Fruit fly (Drosophila melanogaster) whole organism, embryonic: ENCODE results near the gene CG8665.
A peak's percentile ranks its signal among the peaks of the same experiment; 100 is the strongest.

Experiments
- Antp ChIP-seq: fragments of 200-800 bp; sonication (Bioruptor generic); optimal IDR thresholded peaks from 3 replicates; lab custom pipeline; 2016; ENCODE audit warnings: missing biosample characterization, missing genetic modification characterization
- Atf3 ChIP-seq: fragments of 200-800 bp; sonication (Bioruptor generic); optimal IDR thresholded peaks from 3 replicates; lab custom pipeline; 2016; ENCODE audit warnings: missing biosample characterization, missing genetic modification characterization
- Bteb2 ChIP-seq: fragments of 200-800 bp; sonication (Bioruptor generic); optimal IDR thresholded peaks from 2 replicates; lab custom pipeline; 2016; ENCODE audit warnings: missing biosample characterization, missing genetic modification characterization
- C15 ChIP-seq: fragments of 200-800 bp; sonication (Bioruptor generic); IDR thresholded peaks from 3 replicates; pipeline ENCODE4 v1.3.6; 2022; ENCODE audit warnings: missing biosample characterization, missing genetic modification characterization
- CG10147 ChIP-seq: fragments of 200-800 bp; sonication (Bioruptor generic); optimal IDR thresholded peaks from 2 replicates; lab custom pipeline; 2019; ENCODE audit warnings: missing biosample characterization, mild to moderate bottlenecking, missing genetic modification characterization, moderate library complexity
- CG10543 ChIP-seq: fragments of 200-800 bp; sonication (Bioruptor generic); optimal IDR thresholded peaks from 3 replicates; lab custom pipeline; 2017; ENCODE audit warnings: missing biosample characterization, mild to moderate bottlenecking, missing genetic modification characterization, moderate library complexity
- CG10565 ChIP-seq: fragments of 200-800 bp; sonication (Bioruptor generic); optimal IDR thresholded peaks from 3 replicates; lab custom pipeline; 2016; ENCODE audit warnings: missing biosample characterization, mild to moderate bottlenecking, missing genetic modification characterization
- CG12104 ChIP-seq: fragments of 200-800 bp; sonication (Bioruptor generic); optimal IDR thresholded peaks from 3 replicates; lab custom pipeline; 2016; ENCODE audit warnings: missing biosample characterization, missing genetic modification characterization
- CG13424 ChIP-seq: fragments of 200-800 bp; sonication (Bioruptor generic); optimal IDR thresholded peaks from 2 replicates; lab custom pipeline; 2019; ENCODE audit warnings: missing biosample characterization, mild to moderate bottlenecking, missing genetic modification characterization, moderate library complexity
- CG14710 ChIP-seq: fragments of 200-800 bp; sonication (Bioruptor generic); optimal IDR thresholded peaks from 3 replicates; lab custom pipeline; 2019; ENCODE audit warnings: missing biosample characterization, mild to moderate bottlenecking, missing genetic modification characterization, moderate library complexity
- CG2120 ChIP-seq: fragments of 200-800 bp; sonication (Bioruptor generic); optimal IDR thresholded peaks from 3 replicates; lab custom pipeline; 2016; ENCODE audit warnings: missing biosample characterization, missing genetic modification characterization
- CG2875 ChIP-seq: fragments of 200-800 bp; sonication (Bioruptor generic); optimal IDR thresholded peaks from 2 replicates; lab custom pipeline; 2017; ENCODE audit warnings: missing biosample characterization, mild to moderate bottlenecking, missing genetic modification characterization, missing genetic modification reagents
- CG31365 ChIP-seq: fragments of 200-800 bp; sonication (Bioruptor generic); optimal IDR thresholded peaks from 2 replicates; lab custom pipeline; 2018; ENCODE audit warnings: missing biosample characterization, mild to moderate bottlenecking, missing genetic modification characterization
- CG31388 ChIP-seq: fragments of 200-800 bp; sonication (Bioruptor generic); optimal IDR thresholded peaks from 2 replicates; lab custom pipeline; 2016; ENCODE audit warnings: missing biosample characterization, missing genetic modification characterization
- CG3163 ChIP-seq: fragments of 200-800 bp; sonication (Bioruptor generic); optimal IDR thresholded peaks from 3 replicates; lab custom pipeline; 2016; ENCODE audit warnings: missing biosample characterization, missing genetic modification characterization
- CG32532 ChIP-seq: fragments of 200-800 bp; sonication (Bioruptor generic); IDR thresholded peaks from 2 replicates; pipeline ENCODE4 v1.3.6; 2022; ENCODE audit warnings: missing biosample characterization, missing genetic modification characterization
- CG3726 ChIP-seq: fragments of 200-800 bp; sonication (Bioruptor generic); IDR thresholded peaks from 3 replicates; pipeline ENCODE4, ENCODE4 v1.3.6; 2022; ENCODE audit warnings: missing biosample characterization, missing genetic modification characterization
- CG3838 ChIP-seq: fragments of 200-800 bp; sonication (Bioruptor generic); optimal IDR thresholded peaks from 3 replicates; lab custom pipeline; 2016; ENCODE audit warnings: missing biosample characterization, missing genetic modification characterization
- CG42726 ChIP-seq: fragments of 200-800 bp; sonication (Bioruptor generic); IDR thresholded peaks from 2 replicates; pipeline ENCODE4 v1.3.6; 2022; ENCODE audit warnings: missing biosample characterization, missing genetic modification characterization; ENCODE audit not compliant: partially characterized antibody
- CG5180 ChIP-seq: fragments of 200-800 bp; sonication (Bioruptor generic); optimal IDR thresholded peaks from 3 replicates; lab custom pipeline; 2017; ENCODE audit warnings: missing biosample characterization, missing genetic modification characterization, mild to moderate bottlenecking, moderate library complexity, missing genetic modification reagents
- CG7786 ChIP-seq: fragments of 200-800 bp; sonication (Bioruptor generic); optimal IDR thresholded peaks from 2 replicates; lab custom pipeline; 2016; ENCODE audit warnings: missing biosample characterization, missing genetic modification characterization
- CG7928 ChIP-seq: fragments of 200-800 bp; sonication (Bioruptor generic); optimal IDR thresholded peaks from 2 replicates; lab custom pipeline; 2017; ENCODE audit warnings: missing biosample characterization, mild to moderate bottlenecking, missing genetic modification characterization
- CG7963 ChIP-seq: fragments of 200-800 bp; sonication (Bioruptor generic); IDR thresholded peaks from 3 replicates; pipeline ENCODE4 v1.3.6; 2022; ENCODE audit warnings: missing biosample characterization, missing genetic modification characterization; ENCODE audit not compliant: partially characterized antibody
- CG8765 ChIP-seq: fragments of 200-800 bp; sonication (Bioruptor generic); IDR thresholded peaks from 2 replicates; pipeline ENCODE4 v1.3.6; 2022; ENCODE audit warnings: missing biosample characterization, missing genetic modification characterization
- CG8944 ChIP-seq: fragments of 200-800 bp; sonication (Bioruptor generic); optimal IDR thresholded peaks from 3 replicates; lab custom pipeline; 2016; ENCODE audit warnings: missing biosample characterization, missing genetic modification characterization
- Elba2 ChIP-seq: fragments of 200-800 bp; sonication (Bioruptor generic); optimal IDR thresholded peaks from 3 replicates; lab custom pipeline; 2016; ENCODE audit warnings: missing biosample characterization, missing genetic modification characterization
- Gug ChIP-seq: fragments of 200-800 bp; sonication (Bioruptor generic); IDR thresholded peaks from 4 replicates; pipeline ENCODE4 v1.3.6; 2022; ENCODE audit warnings: missing biosample characterization, missing genetic modification characterization
- Hmr ChIP-seq: fragments of 200-800 bp; sonication (Bioruptor generic); optimal IDR thresholded peaks from 3 replicates; lab custom pipeline; 2017; ENCODE audit warnings: mild to moderate bottlenecking, missing biosample characterization, missing genetic modification reagents, missing genetic modification characterization
- Hr78 ChIP-seq, 2 experiments: fragments of 200-800 bp in 1 of 2; fragments of >200 bp in 1 of 2; sonication (Bioruptor generic) in 1 of 2; optimal IDR thresholded peaks; 2 replicates each; lab custom pipeline; 2017 to 2019; ENCODE audit warnings: missing biosample characterization in 2 of 2, missing genetic modification characterization in 2 of 2, mild to moderate bottlenecking in 1 of 2, moderate library complexity in 1 of 2
- Mrtf ChIP-seq: fragments of 200-800 bp; sonication (Bioruptor generic); IDR thresholded peaks from 3 replicates; pipeline ENCODE4 v1.3.6; 2022; ENCODE audit warnings: missing biosample characterization, missing genetic modification characterization
- NC2α ChIP-seq: fragments of 200-800 bp; sonication (Bioruptor generic); optimal IDR thresholded peaks from 2 replicates; lab custom pipeline; 2016; ENCODE audit warnings: missing biosample characterization, missing genetic modification characterization
- NfI ChIP-seq: fragments of 200-800 bp; sonication (Bioruptor generic); optimal IDR thresholded peaks from 3 replicates; lab custom pipeline; 2018; ENCODE audit warnings: missing biosample characterization, mild to moderate bottlenecking, missing genetic modification characterization, moderate library complexity
- Oaz ChIP-seq: fragments of 200-800 bp; sonication (Bioruptor generic); IDR thresholded peaks from 2 replicates; pipeline ENCODE4 v1.3.6; 2022; ENCODE audit warnings: missing biosample characterization, missing genetic modification characterization
- Oli ChIP-seq: fragments of 200-800 bp; sonication (Bioruptor generic); optimal IDR thresholded peaks from 2 replicates; lab custom pipeline; 2018; ENCODE audit warnings: missing biosample characterization, mild to moderate bottlenecking, missing genetic modification characterization, moderate library complexity
- Usf ChIP-seq: fragments of 200-800 bp; sonication (Bioruptor generic); optimal IDR thresholded peaks from 2 replicates; lab custom pipeline; 2017; ENCODE audit warnings: missing genotype, missing biosample characterization, missing genetic modification characterization
- az2 ChIP-seq: fragments of 200-800 bp; sonication (Bioruptor generic); optimal IDR thresholded peaks from 3 replicates; lab custom pipeline; 2016; ENCODE audit warnings: missing biosample characterization, missing genetic modification characterization
- croc ChIP-seq: fragments of 200-800 bp; sonication (Bioruptor generic); conservative IDR thresholded peaks from 3 replicates; pipeline ENCODE4 v1.3.6; 2022; ENCODE audit warnings: missing biosample characterization, missing genetic modification characterization
- dan ChIP-seq: fragments of 200-800 bp; sonication (Bioruptor generic); IDR thresholded peaks from 2 replicates; pipeline ENCODE4 v1.3.6; 2022; ENCODE audit warnings: missing biosample characterization, missing genetic modification characterization
- fd102C ChIP-seq: fragments of 200-800 bp; sonication (Bioruptor generic); optimal IDR thresholded peaks from 2 replicates; lab custom pipeline; 2018; ENCODE audit warnings: missing biosample characterization, mild to moderate bottlenecking, missing genetic modification characterization, moderate library complexity
- gcm ChIP-seq: fragments of 200-800 bp; sonication (Bioruptor generic); optimal IDR thresholded peaks from 2 replicates; lab custom pipeline; 2019; ENCODE audit warnings: missing biosample characterization, mild to moderate bottlenecking, missing genetic modification characterization, moderate library complexity
- lilli ChIP-seq: fragments of 200-800 bp; sonication (Bioruptor generic); optimal IDR thresholded peaks from 3 replicates; lab custom pipeline; 2016; ENCODE audit warnings: missing biosample characterization, missing genetic modification characterization
- nom ChIP-seq: fragments of 200-800 bp; sonication (Bioruptor generic); optimal IDR thresholded peaks from 2 replicates; lab custom pipeline; 2017; ENCODE audit warnings: missing biosample characterization, missing genetic modification characterization, mild to moderate bottlenecking, moderate library complexity, missing genetic modification reagents
- otp ChIP-seq: fragments of 200-800 bp; sonication (Bioruptor generic); IDR thresholded peaks from 3 replicates; pipeline ENCODE4, ENCODE4 v1.3.6; 2022; ENCODE audit warnings: missing biosample characterization, missing genetic modification characterization
- pfk ChIP-seq: fragments of 200-800 bp; sonication (Bioruptor generic); optimal IDR thresholded peaks from 2 replicates; lab custom pipeline; 2018; ENCODE audit warnings: missing biosample characterization, mild to moderate bottlenecking, missing genetic modification characterization, moderate library complexity
- ro ChIP-seq: fragments of 200-800 bp; sonication (Bioruptor generic); IDR thresholded peaks from 2 replicates; pipeline ENCODE4 v1.3.6; 2022; ENCODE audit warnings: missing biosample characterization, missing genetic modification characterization
- row ChIP-seq: fragments of 200-800 bp; sonication (Bioruptor generic); IDR thresholded peaks from 3 replicates; pipeline ENCODE4 v1.3.6; 2022; ENCODE audit warnings: missing biosample characterization, missing genetic modification characterization
- salm ChIP-seq: fragments of 200-800 bp; sonication (Bioruptor generic); optimal IDR thresholded peaks from 2 replicates; lab custom pipeline; 2018; ENCODE audit warnings: missing biosample characterization, mild to moderate bottlenecking, missing genetic modification characterization
- sens-2 ChIP-seq: fragments of 200-800 bp; sonication (Bioruptor generic); IDR thresholded peaks from 2 replicates; pipeline ENCODE4 v1.3.6; 2022; ENCODE audit warnings: missing biosample characterization, missing genetic modification characterization
- sr ChIP-seq: fragments of 200-800 bp; sonication (Bioruptor generic); IDR thresholded peaks from 3 replicates; pipeline ENCODE4 v1.3.6; 2022; ENCODE audit warnings: missing biosample characterization, missing genetic modification characterization
- ttk ChIP-seq: fragments of 200-800 bp; sonication (Bioruptor generic); IDR thresholded peaks from 2 replicates; pipeline ENCODE4 v2.1.2; 2022; ENCODE audit warnings: missing biosample characterization, missing genetic modification characterization
- zfh2 ChIP-seq: fragments of 200-800 bp; sonication (Bioruptor generic); optimal IDR thresholded peaks from 2 replicates; lab custom pipeline; 2016; ENCODE audit warnings: missing biosample characterization, missing genetic modification characterization

The CG8665 gene

dm6 chr2L:21344203-21344753 lies 26.7 kb upstream of the CG8665 start, which contains the start of gene Tsp39D (continued):
- TF ChIP-seq sr (GFP tag; lab: Robert Waterston, UW), result no peak
- no peak for TF ChIP-seq sens-2 (GFP tag; lab: Robert Waterston, UW)
- no peak for TF ChIP-seq Mrtf
- no peak for TF ChIP-seq ro
- TF ChIP-seq CG8765 (GFP tag; lab: Robert Waterston, UW), result no peak
- TF ChIP-seq zfh2 (GFP tag; lab: Kevin White, UChicago), result no peak
- TF ChIP-seq CG5180, result no peak
- TF ChIP-seq CG2875, result no peak
- TF ChIP-seq C15 (GFP tag; lab: Robert Waterston, UW), result no peak
- no peak for TF ChIP-seq CG31365
- TF ChIP-seq Hr78 (GFP tag; optimal IDR thresholded peaks at IDR 0.05; lab: Kevin White, UChicago), result no peak
- no peak for TF ChIP-seq salm (tag; lab: Kevin White, UChicago)
- peak; percentile 95 for TF ChIP-seq CG42726 (GFP tag; lab: Robert Waterston, UW)
- TF ChIP-seq dan (GFP tag; lab: Robert Waterston, UW), result no peak
- peak; percentile 33 for TF ChIP-seq lilli
- no peak for TF ChIP-seq CG13424 (tag; lab: Kevin White, UChicago)
- TF ChIP-seq CG10147 (GFP tag; lab: Kevin White, UChicago), result no peak
- no peak for TF ChIP-seq gcm (GFP tag; lab: Kevin White, UChicago)
- TF ChIP-seq Bteb2 (GFP tag; lab: Kevin White, UChicago), result no peak
- TF ChIP-seq Gug, result no peak
- no peak for TF ChIP-seq Oaz (GFP tag; lab: Robert Waterston, UW)
- TF ChIP-seq Usf, result no peak
- TF ChIP-seq CG10543 (GFP tag; lab: Kevin White, UChicago), result no peak
- TF ChIP-seq az2 (GFP tag; lab: Kevin White, UChicago), result no peak
- peak; percentile 15 for TF ChIP-seq Hmr (GFP tag; lab: Kevin White, UChicago)
- no peak for TF ChIP-seq Atf3 (GFP tag; lab: Kevin White, UChicago)
- peak; percentile 8 for TF ChIP-seq CG3163 (GFP tag; lab: Kevin White, UChicago)
- no peak for TF ChIP-seq CG8944
- TF ChIP-seq Antp (GFP tag; lab: Kevin White, UChicago), result peak; percentile 20
- peak; percentile 92 for TF ChIP-seq CG7963 (GFP tag; lab: Robert Waterston, UW)
- no peak for TF ChIP-seq ttk
- TF ChIP-seq CG32532 (GFP tag; lab: Robert Waterston, UW), result no peak
- TF ChIP-seq Oli (tag; lab: Kevin White, UChicago), result no peak
- TF ChIP-seq CG7928 (GFP tag; lab: Kevin White, UChicago), result no peak
- no peak for TF ChIP-seq pfk (GFP tag; lab: Kevin White, UChicago)
- TF ChIP-seq fd102C (GFP tag; lab: Kevin White, UChicago), result no peak
- no peak for TF ChIP-seq CG7786 (GFP tag; lab: Kevin White, UChicago)
- TF ChIP-seq CG12104 (GFP tag; lab: Kevin White, UChicago), result no peak
- TF ChIP-seq CG10565, result no peak
- no peak for TF ChIP-seq CG3838 (GFP tag; lab: Kevin White, UChicago)
- peak; percentile 73 for TF ChIP-seq CG14710 (tag; lab: Kevin White, UChicago)
- TF ChIP-seq Elba2, result no peak
- peak; percentile 24; the same call in 1 of the 3 replicates for TF ChIP-seq row (GFP tag; lab: Robert Waterston, UW)
- TF ChIP-seq CG3726 (GFP tag; lab: Robert Waterston, UW), result no peak
- peak; percentile 29 for TF ChIP-seq CG2120 (GFP tag; lab: Kevin White, UChicago)
- TF ChIP-seq otp (GFP tag; lab: Robert Waterston, UW), result no peak
- no peak for TF ChIP-seq nom (GFP tag; lab: Kevin White, UChicago)
- no peak for TF ChIP-seq CG31388 (GFP tag; lab: Kevin White, UChicago)
- TF ChIP-seq croc (GFP tag; lab: Robert Waterston, UW), result no peak
- TF ChIP-seq NfI, result no peak
- TF ChIP-seq NC2α (GFP tag; lab: Kevin White, UChicago), result no peak
